Fruit fly (Drosophila melanogaster): ENCODE data around the gene CG32365.

The CG32365 gene

DNA sequence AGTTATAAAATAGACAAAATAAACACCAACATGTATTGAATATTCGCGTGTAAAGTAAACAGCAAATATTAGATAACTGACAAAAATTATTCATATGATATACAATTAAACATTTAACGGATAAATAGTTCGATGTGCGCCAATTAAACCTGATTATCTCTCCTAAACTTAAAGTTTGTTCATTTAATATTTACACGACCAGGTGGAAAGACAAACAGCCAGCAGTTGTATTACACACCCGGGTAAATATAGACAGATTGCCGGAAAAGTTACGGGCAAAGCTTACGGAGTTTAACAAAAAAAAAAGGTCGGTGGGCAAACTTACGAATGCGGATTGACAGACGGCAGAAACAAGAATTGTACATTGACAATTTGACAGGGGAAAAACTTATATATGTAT is 13.3 kb downstream of the CG32365 start (continued):
- TF ChIP-seq gfzf (GFP tag; optimal IDR thresholded peaks at IDR 0.05) (no peak), CG1529 (GFP tag; optimal IDR thresholded peaks at IDR 0.05) (peak; percentile 44), HHEX (GFP tag; optimal IDR thresholded peaks at IDR 0.05) (peak; percentile 90), hkb (optimal IDR thresholded peaks at IDR 0.05) (no peak), hkb (GFP tag; IDR thresholded peaks at IDR 0.05) (peak; percentile 38; the same call in 1 of the 2 replicates), Meics (GFP tag; optimal IDR thresholded peaks at IDR 0.05) (peak; percentile 87), CG9727 (GFP tag; optimal IDR thresholded peaks at IDR 0.05) (no peak), exex (tag; optimal IDR thresholded peaks at IDR 0.05) (peak; percentile 53), Sox102F (GFP tag; optimal IDR thresholded peaks at IDR 0.05) (peak; percentile 68), cad (GFP tag; optimal IDR thresholded peaks at IDR 0.05) (no peak), CG6765 (GFP tag; optimal IDR thresholded peaks at IDR 0.05) (peak; percentile 86), unpg (GFP tag; optimal IDR thresholded peaks at IDR 0.05) (peak; percentile 77), CoRest (tag; optimal IDR thresholded peaks at IDR 0.05) (peak; percentile 76), rib (GFP tag; IDR thresholded peaks at IDR 0.05) (0 out of 2 replicates have a peak, but pooled peaks have one; percentile 22), CG30431 (GFP tag; optimal IDR thresholded peaks at IDR 0.05) (no peak), ase (GFP tag; IDR thresholded peaks at IDR 0.05) (no peak), Adf1 (GFP tag; IDR thresholded peaks at IDR 0.05) (peak; percentile 48; the same call in 1 of the 2 replicates), jigr1 (GFP tag; IDR thresholded peaks at IDR 0.05) (no peak), CG7839 (tag; optimal IDR thresholded peaks at IDR 0.05) (peak; percentile 56), CG6689 (GFP tag; IDR thresholded peaks at IDR 0.05) (no peak), fd102C (GFP tag; optimal IDR thresholded peaks at IDR 0.05) (no peak), CG11093 (GFP tag; IDR thresholded peaks at IDR 0.05) (no peak; the same call in 2 of the 3 replicates), CG15514 (GFP tag; optimal IDR thresholded peaks at IDR 0.05) (peak; percentile 88), Max (GFP tag; optimal IDR thresholded peaks at IDR 0.05) (no peak), pfk (GFP tag; optimal IDR thresholded peaks at IDR 0.05) (no peak), CG34376 (GFP tag; optimal IDR thresholded peaks at IDR 0.05) (peak; percentile 2), Hr51 (GFP tag; optimal IDR thresholded peaks at IDR 0.05) (peak; percentile 45 to 53), Sox100B (GFP tag; optimal IDR thresholded peaks at IDR 0.05) (peak; percentile 70), shn (GFP tag; optimal IDR thresholded peaks at IDR 0.05) (peak; percentile 24), CG8089 (GFP tag; optimal IDR thresholded peaks at IDR 0.05) (no peak), Opbp (GFP tag; IDR thresholded peaks at IDR 0.05; ENCODE audit: partially characterized antibody) (no peak), tup (GFP tag; optimal IDR thresholded peaks at IDR 0.05) (peak; percentile 25), CG9817 (tag; optimal IDR thresholded peaks at IDR 0.05) (peak; percentile 53), CG12219 (GFP tag; optimal IDR thresholded peaks at IDR 0.05) (peak; percentile 65), Dbx (GFP tag; IDR thresholded peaks at IDR 0.05) (peak; percentile 40; the same call in 1 of the 3 replicates), CkIIα-i1 (GFP tag; IDR thresholded peaks at IDR 0.05) (no peak), CHES-1-like (GFP tag; optimal IDR thresholded peaks at IDR 0.05) (peak; percentile 43), CG4854 (GFP tag; optimal IDR thresholded peaks at IDR 0.05) (peak; percentile 48), nerfin-1 (tag; optimal IDR thresholded peaks at IDR 0.05) (peak; percentile 40), Bgb (GFP tag; IDR thresholded peaks at IDR 0.05; ENCODE audit: partially characterized antibody) (no peak), CG10431 (GFP tag; optimal IDR thresholded peaks at IDR 0.05) (no peak), Pdp1 (GFP tag; optimal IDR thresholded peaks at IDR 0.05) (peak in 1 of 2 experiments; percentile 55), CG3847 (GFP tag; IDR thresholded peaks at IDR 0.05) (0 out of 2 replicates have a peak, but pooled peaks have one; percentile 32), CG17802 (tag; optimal IDR thresholded peaks at IDR 0.05) (no peak), Hr3 (GFP tag; optimal IDR thresholded peaks at IDR 0.05) (no peak), Hmr (GFP tag; optimal IDR thresholded peaks at IDR 0.05) (peak; percentile 86), Mes4 (GFP tag; optimal IDR thresholded peaks at IDR 0.05) (peak; percentile 10), nmo (GFP tag; optimal IDR thresholded peaks at IDR 0.05) (no peak), CG9876 (GFP tag; optimal IDR thresholded peaks at IDR 0.05) (no peak), CG18476 (GFP tag; optimal IDR thresholded peaks at IDR 0.05) (peak; percentile 18)

Measured in whole organism, embryonic.